Fruit fly (Drosophila melanogaster): ENCODE results near the gene D2hgdh.
A peak's percentile ranks its signal among the peaks of the same experiment; 100 is the strongest.

D2hgdh gene

DNA sequence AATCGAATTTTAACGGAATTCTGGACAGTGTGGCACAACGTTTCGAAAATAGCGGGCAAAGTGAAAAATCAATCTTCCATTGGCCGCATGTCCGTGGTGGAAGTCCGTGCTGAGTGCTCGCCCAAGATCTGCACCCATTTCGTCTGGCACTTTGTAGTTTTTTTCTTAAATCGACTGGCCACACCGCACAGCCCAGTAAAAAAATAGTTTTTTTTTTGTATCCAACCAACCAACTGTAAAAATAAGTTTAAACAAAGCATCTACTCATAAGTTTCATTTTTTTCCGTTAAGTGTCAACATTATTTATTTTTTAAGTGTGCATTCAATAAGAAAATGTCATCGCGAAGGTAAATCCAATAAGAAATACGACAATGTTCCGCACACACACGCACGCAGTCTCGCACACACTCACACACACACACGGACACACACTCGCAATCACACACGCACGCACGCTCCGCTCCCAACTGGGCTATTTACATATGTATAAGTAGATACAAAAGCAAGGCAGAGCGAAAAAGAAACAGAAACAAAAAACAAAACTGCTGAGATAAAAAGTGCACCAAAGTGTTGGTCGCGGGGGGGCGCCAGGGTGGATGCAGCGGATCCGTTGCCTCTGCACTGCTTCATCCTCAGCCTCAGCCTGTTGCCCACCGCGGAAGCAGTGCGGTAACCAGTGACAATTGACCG is 47.1 kb upstream of the D2hgdh start, which contains the start of gene csw (continued):
- TF ChIP-seq ewg (GFP tag; optimal IDR thresholded peaks at IDR 0.05) (peak; percentile 61), CG6254 (GFP tag; optimal IDR thresholded peaks at IDR 0.05) (peak; percentile 20), onecut (GFP tag; IDR thresholded peaks at IDR 0.05) (peak; percentile 94), CkIIα-i1 (GFP tag; IDR thresholded peaks at IDR 0.05) (no peak), Bdp1 (GFP tag; optimal IDR thresholded peaks at IDR 0.05) (peak; percentile 43), tgo (GFP tag; IDR thresholded peaks at IDR 0.05) (no peak), nau (GFP tag; optimal IDR thresholded peaks at IDR 0.05) (no peak), CG9876 (GFP tag; optimal IDR thresholded peaks at IDR 0.05) (no peak), MTF-1 (GFP tag; optimal IDR thresholded peaks at IDR 0.05; ENCODE audit: borderline replicate concordance) (no peak), grn (GFP tag; optimal IDR thresholded peaks at IDR 0.05) (no peak), HLHmδ (GFP tag; optimal IDR thresholded peaks at IDR 0.05) (no peak), fru (optimal IDR thresholded peaks at IDR 0.05) (no peak), CG13775 (GFP tag; optimal IDR thresholded peaks at IDR 0.05) (peak; percentile 25), CG30403 (GFP tag; optimal IDR thresholded peaks at IDR 0.05) (peak; percentile 31), CG6813 (GFP tag; optimal IDR thresholded peaks at IDR 0.05) (no peak), bbx (GFP tag; IDR thresholded peaks at IDR 0.05; ENCODE audit: partially characterized antibody) (peak; percentile 48; the same call in 1 of the 2 replicates), gsb (GFP tag; IDR thresholded peaks at IDR 0.05) (no peak), Fer1 (GFP tag; optimal IDR thresholded peaks at IDR 0.05) (peak; percentile 33), pros (GFP tag; optimal IDR thresholded peaks at IDR 0.05) (no peak), CG12391 (tag; optimal IDR thresholded peaks at IDR 0.05) (peak; percentile 33), cad (GFP tag; optimal IDR thresholded peaks at IDR 0.05) (no peak), cas (GFP tag; IDR thresholded peaks at IDR 0.05) (no peak), tap (tag; optimal IDR thresholded peaks at IDR 0.05) (no peak), Dp (GFP tag; optimal IDR thresholded peaks at IDR 0.05) (peak; percentile 75), CG4328 (GFP tag; optimal IDR thresholded peaks at IDR 0.05) (no peak), CG6175 (GFP tag; IDR thresholded peaks at IDR 0.05) (no peak), CG11723 (GFP tag; optimal IDR thresholded peaks at IDR 0.05) (no peak), tx (GFP tag; optimal IDR thresholded peaks at IDR 0.05) (peak; percentile 49), Atf6 (GFP tag; IDR thresholded peaks at IDR 0.05) (no peak), CG8281 (tag; optimal IDR thresholded peaks at IDR 0.05) (no peak), Asciz (GFP tag; optimal IDR thresholded peaks at IDR 0.05) (peak; percentile 53), CG30020 (tag; optimal IDR thresholded peaks at IDR 0.05) (no peak), CG17612 (GFP tag; IDR thresholded peaks at IDR 0.05) (no peak), stwl (tag; optimal IDR thresholded peaks at IDR 0.05) (peak; percentile 54), CG15269 (tag; optimal IDR thresholded peaks at IDR 0.05) (peak; percentile 5), E2f1 (GFP tag; IDR thresholded peaks at IDR 0.05) (peak; percentile 17; the same call in 1 of the 2 replicates), insv (GFP tag; optimal IDR thresholded peaks at IDR 0.05) (peak; percentile 39 to 95), bowl (GFP tag; IDR thresholded peaks at IDR 0.05) (no peak), MESR4 (GFP tag; optimal IDR thresholded peaks at IDR 0.05) (peak; percentile 91), Hey (tag; optimal IDR thresholded peaks at IDR 0.05) (no peak), Xbp1 (GFP tag; optimal IDR thresholded peaks at IDR 0.05) (peak; percentile 40), slbo (GFP tag; IDR thresholded peaks at IDR 0.05) (peak; percentile 76), tio (GFP tag; optimal IDR thresholded peaks at IDR 0.05) (no peak), CG6854 (GFP tag; optimal IDR thresholded peaks at IDR 0.05) (no peak), dimm (GFP tag; IDR thresholded peaks at IDR 0.05) (no peak), corto (GFP tag; optimal IDR thresholded peaks at IDR 0.05) (no peak), Max (GFP tag; optimal IDR thresholded peaks at IDR 0.05) (no peak), Hmr (GFP tag; optimal IDR thresholded peaks at IDR 0.05) (peak; percentile 87), dan (GFP tag; IDR thresholded peaks at IDR 0.05) (no peak)
